Fruit fly (Drosophila melanogaster) whole organism, embryonic: ENCODE data around the gene CG32055.

ENCODE experiments used
- ATbp ChIP-seq: fragments of 200-800 bp; sonication (Bioruptor generic); optimal IDR thresholded peaks from 2 replicates; lab custom pipeline; 2017; ENCODE audit warnings: missing biosample characterization, mild to moderate bottlenecking, missing genetic modification characterization, missing genetic modification reagents
- Atf-2 ChIP-seq: fragments of 200-800 bp; sonication (Bioruptor generic); optimal IDR thresholded peaks from 2 replicates; lab custom pipeline; 2016; ENCODE audit warnings: missing biosample characterization, missing genetic modification characterization
- Bgb ChIP-seq: fragments of 200-800 bp; sonication (Bioruptor generic); IDR thresholded peaks from 2 replicates; pipeline ENCODE4 v1.3.6; 2022; ENCODE audit warnings: missing biosample characterization, missing genetic modification characterization; ENCODE audit not compliant: partially characterized antibody
- CG10209 ChIP-seq: fragments of 200-800 bp; sonication (Bioruptor generic); optimal IDR thresholded peaks from 3 replicates; lab custom pipeline; 2017; ENCODE audit warnings: missing biosample characterization, mild to moderate bottlenecking, missing genetic modification characterization, missing genetic modification reagents
- CG10267 ChIP-seq: fragments of 200-800 bp; sonication (Bioruptor generic); optimal IDR thresholded peaks from 2 replicates; lab custom pipeline; 2018; ENCODE audit warnings: missing biosample characterization, mild to moderate bottlenecking, missing genetic modification characterization, moderate library complexity
- CG10431 ChIP-seq: fragments of 200-800 bp; sonication (Bioruptor generic); optimal IDR thresholded peaks from 3 replicates; lab custom pipeline; 2018; ENCODE audit warnings: missing biosample characterization, mild to moderate bottlenecking, missing genetic modification characterization
- CG12071 ChIP-seq: fragments of 200-800 bp; sonication (Bioruptor generic); optimal IDR thresholded peaks from 3 replicates; lab custom pipeline; 2018; ENCODE audit warnings: missing biosample characterization, mild to moderate bottlenecking, missing genetic modification characterization
- CG13287 ChIP-seq: fragments of 200-800 bp; sonication (Bioruptor generic); IDR thresholded peaks from 2 replicates; pipeline ENCODE4 v1.3.6; 2022; ENCODE audit warnings: missing biosample characterization, missing genetic modification characterization; ENCODE audit not compliant: partially characterized antibody
- CG14710 ChIP-seq: fragments of 200-800 bp; sonication (Bioruptor generic); optimal IDR thresholded peaks from 3 replicates; lab custom pipeline; 2019; ENCODE audit warnings: missing biosample characterization, mild to moderate bottlenecking, missing genetic modification characterization, moderate library complexity
- CG1529 ChIP-seq: fragments of 200-800 bp; sonication (Bioruptor generic); optimal IDR thresholded peaks from 3 replicates; lab custom pipeline; 2018; ENCODE audit warnings: missing biosample characterization, missing genetic modification characterization
- CG1603 ChIP-seq: fragments of 200-800 bp; sonication (Bioruptor generic); optimal IDR thresholded peaks from 2 replicates; lab custom pipeline; 2019; ENCODE audit warnings: missing biosample characterization, mild to moderate bottlenecking, missing genetic modification characterization, moderate library complexity
- CG17186 ChIP-seq: fragments of 200-800 bp; sonication (Bioruptor generic); optimal IDR thresholded peaks from 3 replicates; lab custom pipeline; 2017; ENCODE audit warnings: missing biosample characterization, missing genetic modification reagents, missing genetic modification characterization
- CG17385 ChIP-seq: fragments of 200-800 bp; sonication (Bioruptor generic); optimal IDR thresholded peaks from 3 replicates; lab custom pipeline; 2018; ENCODE audit warnings: missing biosample characterization, mild to moderate bottlenecking, missing genetic modification characterization
- CG17568 ChIP-seq: fragments of 200-800 bp; sonication (Bioruptor generic); optimal IDR thresholded peaks from 2 replicates; lab custom pipeline; 2018; ENCODE audit warnings: missing biosample characterization, mild to moderate bottlenecking, missing genetic modification characterization, moderate library complexity
- CG2120 ChIP-seq: fragments of 200-800 bp; sonication (Bioruptor generic); optimal IDR thresholded peaks from 3 replicates; lab custom pipeline; 2016; ENCODE audit warnings: missing biosample characterization, missing genetic modification characterization
- CG2199 ChIP-seq: fragments of 200-800 bp; sonication (Bioruptor generic); IDR thresholded peaks from 3 replicates; pipeline ENCODE4 v1.3.6; 2022; ENCODE audit warnings: missing biosample characterization, missing genetic modification characterization
- CG2712 ChIP-seq: fragments of 200-800 bp; optimal IDR thresholded peaks from 3 replicates; lab custom pipeline; 2019; ENCODE audit warnings: missing biosample characterization, mild to moderate bottlenecking, missing genetic modification characterization, moderate library complexity
- CG31365 ChIP-seq: fragments of 200-800 bp; sonication (Bioruptor generic); optimal IDR thresholded peaks from 2 replicates; lab custom pipeline; 2018; ENCODE audit warnings: missing biosample characterization, mild to moderate bottlenecking, missing genetic modification characterization
- CG3995 ChIP-seq: fragments of 200-800 bp; sonication (Bioruptor generic); optimal IDR thresholded peaks from 3 replicates; lab custom pipeline; 2016; ENCODE audit warnings: missing biosample characterization, missing genetic modification characterization
- CG4854 ChIP-seq: fragments of 200-800 bp; sonication (Bioruptor generic); optimal IDR thresholded peaks from 2 replicates; lab custom pipeline; 2016; ENCODE audit warnings: missing biosample characterization, missing genetic modification characterization, inconsistent platforms
- CG5245 ChIP-seq: fragments of 200-800 bp; sonication (Bioruptor generic); optimal IDR thresholded peaks from 3 replicates; lab custom pipeline; 2016; ENCODE audit warnings: missing biosample characterization, missing genetic modification characterization
- CG6254 ChIP-seq: fragments of 200-800 bp; sonication (Bioruptor generic); optimal IDR thresholded peaks from 3 replicates; lab custom pipeline; 2017; ENCODE audit warnings: mild to moderate bottlenecking, missing biosample characterization, missing genetic modification reagents, missing genetic modification characterization
- CG7271 ChIP-seq: fragments of 200-800 bp; sonication (Bioruptor generic); optimal IDR thresholded peaks from 2 replicates; lab custom pipeline; 2018; ENCODE audit warnings: missing biosample characterization, mild to moderate bottlenecking, missing genetic modification characterization, moderate library complexity
- CG8359 ChIP-seq: fragments of 200-800 bp; sonication (Bioruptor generic); optimal IDR thresholded peaks from 2 replicates; lab custom pipeline; 2017; ENCODE audit warnings: missing biosample characterization, mild to moderate bottlenecking, missing genetic modification characterization, borderline replicate concordance
- CG9215 ChIP-seq: fragments of 200-800 bp; sonication (Bioruptor generic); IDR thresholded peaks from 2 replicates; pipeline ENCODE4 v1.3.6; 2022; ENCODE audit warnings: missing biosample characterization, missing genetic modification characterization
- CG9727 ChIP-seq: fragments of 200-800 bp; sonication (Bioruptor generic); optimal IDR thresholded peaks from 3 replicates; lab custom pipeline; 2017; ENCODE audit warnings: missing biosample characterization, mild to moderate bottlenecking, missing genetic modification characterization
- CTCF ChIP-seq: fragments of 200-800 bp; sonication (Bioruptor generic); optimal IDR thresholded peaks from 2 replicates; lab custom pipeline; 2017; ENCODE audit warnings: missing biosample characterization, mild to moderate bottlenecking, missing genetic modification characterization, moderate library complexity
- D19B ChIP-seq: fragments of 200-800 bp; sonication (Bioruptor generic); optimal IDR thresholded peaks from 2 replicates; lab custom pipeline; 2017; ENCODE audit warnings: missing biosample characterization, mild to moderate bottlenecking, missing genetic modification characterization
- Hey ChIP-seq: fragments of 200-800 bp; sonication (Bioruptor generic); optimal IDR thresholded peaks from 3 replicates; lab custom pipeline; 2018; ENCODE audit warnings: missing biosample characterization, mild to moderate bottlenecking, missing genetic modification characterization
- Max ChIP-seq: fragments of 200-800 bp; sonication (Bioruptor generic); optimal IDR thresholded peaks from 2 replicates; lab custom pipeline; 2016; ENCODE audit warnings: missing biosample characterization, mild to moderate bottlenecking, missing genetic modification characterization
- NFAT ChIP-seq: fragments of 200-800 bp; sonication (Bioruptor generic); IDR thresholded peaks from 2 replicates; pipeline ENCODE4 v1.3.6; 2022; ENCODE audit warnings: missing biosample characterization, missing genetic modification characterization
- Spps ChIP-seq: fragments of 200-800 bp; sonication (Bioruptor generic); optimal IDR thresholded peaks from 2 replicates; lab custom pipeline; 2018; ENCODE audit warnings: missing biosample characterization, mild to moderate bottlenecking, missing genetic modification characterization
- Ssrp ChIP-seq: fragments of 200-800 bp; sonication (Bioruptor generic); optimal IDR thresholded peaks from 2 replicates; lab custom pipeline; 2018; ENCODE audit warnings: missing biosample characterization, mild to moderate bottlenecking, missing genetic modification characterization, moderate library complexity
- TFAM ChIP-seq: fragments of 200-800 bp; sonication (Bioruptor generic); optimal IDR thresholded peaks from 2 replicates; lab custom pipeline; 2017; ENCODE audit warnings: missing biosample characterization, missing genetic modification characterization, inconsistent platforms
- aop ChIP-seq: fragments of 200-800 bp; sonication (Bioruptor generic); IDR thresholded peaks from 2 replicates; pipeline ENCODE4 v1.3.6; 2022; ENCODE audit warnings: missing biosample characterization, missing genetic modification characterization
- ato ChIP-seq: fragments of 200-800 bp; sonication (Bioruptor generic); IDR thresholded peaks from 2 replicates; pipeline ENCODE4 v1.3.6; 2022; ENCODE audit warnings: missing biosample characterization, missing genetic modification characterization; ENCODE audit not compliant: partially characterized antibody
- btn ChIP-seq: fragments of 200-800 bp; sonication (Bioruptor generic); optimal IDR thresholded peaks from 2 replicates; lab custom pipeline; 2016; ENCODE audit warnings: missing biosample characterization, missing genetic modification characterization
- chif ChIP-seq, 2 experiments: fragments of 200-800 bp; sonication (Bioruptor generic); optimal IDR thresholded peaks; 3 replicates each; lab custom pipeline; 2016; ENCODE audit warnings: missing biosample characterization in 2 of 2, missing genetic modification characterization in 2 of 2
- dan ChIP-seq: fragments of 200-800 bp; sonication (Bioruptor generic); IDR thresholded peaks from 2 replicates; pipeline ENCODE4 v1.3.6; 2022; ENCODE audit warnings: missing biosample characterization, missing genetic modification characterization
- en ChIP-seq: fragments of 200-800 bp; sonication (Bioruptor generic); optimal IDR thresholded peaks from 2 replicates; lab custom pipeline; 2016; ENCODE audit warnings: missing biosample characterization, missing genetic modification characterization
- exex ChIP-seq: fragments of 200-800 bp; sonication (Bioruptor generic); optimal IDR thresholded peaks from 4 replicates; lab custom pipeline; 2018; ENCODE audit warnings: missing biosample characterization, mild to moderate bottlenecking, missing genetic modification characterization, moderate library complexity
- fd3F ChIP-seq: fragments of 200-800 bp; sonication (Bioruptor generic); optimal IDR thresholded peaks from 2 replicates; lab custom pipeline; 2018; ENCODE audit warnings: missing biosample characterization, mild to moderate bottlenecking, missing genetic modification characterization, moderate library complexity
- gce ChIP-seq: fragments of 200-800 bp; sonication (Bioruptor generic); IDR thresholded peaks from 3 replicates; pipeline ENCODE4 v1.3.6; 2022; ENCODE audit warnings: missing biosample characterization, missing genetic modification characterization
- lov ChIP-seq, 2 experiments: fragments of 200-800 bp in 1 of 2; fragments of >200 bp in 1 of 2; sonication (Bioruptor generic) in 1 of 2; IDR thresholded peaks in 1 of 2; optimal IDR thresholded peaks in 1 of 2; 2 replicates in 1 of 2; 3 replicates in 1 of 2; pipeline versions ENCODE4 v1.3.6 to Lab custom; 2017 to 2022; ENCODE audit warnings: missing biosample characterization in 1 of 2, missing genetic modification characterization in 1 of 2
- nerfin-2 ChIP-seq: fragments of 200-800 bp; sonication (Bioruptor generic); IDR thresholded peaks from 2 replicates; pipeline ENCODE4 v1.3.6; 2022; ENCODE audit warnings: missing biosample characterization, missing genetic modification characterization; ENCODE audit not compliant: partially characterized antibody
- repo ChIP-seq: fragments of 200-800 bp; sonication (Bioruptor generic); optimal IDR thresholded peaks from 2 replicates; lab custom pipeline; 2016; ENCODE audit warnings: missing biosample characterization, missing genetic modification characterization
- sim ChIP-seq: fragments of 200-800 bp; sonication (Bioruptor generic); IDR thresholded peaks from 2 replicates; pipeline ENCODE4 v1.3.6; 2022; ENCODE audit warnings: missing biosample characterization, missing genetic modification characterization
- sug ChIP-seq: fragments of 200-800 bp; optimal IDR thresholded peaks from 2 replicates; lab custom pipeline; 2019; ENCODE audit warnings: missing biosample characterization, mild to moderate bottlenecking, missing genetic modification characterization, moderate library complexity
- tin ChIP-seq: fragments of 200-800 bp; sonication (Bioruptor generic); optimal IDR thresholded peaks from 3 replicates; lab custom pipeline; 2016; ENCODE audit warnings: missing biosample characterization, missing genetic modification characterization
- toy ChIP-seq: fragments of 200-800 bp; sonication (Bioruptor generic); IDR thresholded peaks from 2 replicates; pipeline ENCODE4 v1.3.6; 2022; ENCODE audit warnings: missing biosample characterization, missing genetic modification characterization
- twi ChIP-seq: fragments of 200-800 bp; optimal IDR thresholded peaks from 2 replicates; lab custom pipeline; 2019; ENCODE audit warnings: missing biosample characterization, mild to moderate bottlenecking, missing genetic modification characterization, moderate library complexity

Gene CG32055

DNA sequence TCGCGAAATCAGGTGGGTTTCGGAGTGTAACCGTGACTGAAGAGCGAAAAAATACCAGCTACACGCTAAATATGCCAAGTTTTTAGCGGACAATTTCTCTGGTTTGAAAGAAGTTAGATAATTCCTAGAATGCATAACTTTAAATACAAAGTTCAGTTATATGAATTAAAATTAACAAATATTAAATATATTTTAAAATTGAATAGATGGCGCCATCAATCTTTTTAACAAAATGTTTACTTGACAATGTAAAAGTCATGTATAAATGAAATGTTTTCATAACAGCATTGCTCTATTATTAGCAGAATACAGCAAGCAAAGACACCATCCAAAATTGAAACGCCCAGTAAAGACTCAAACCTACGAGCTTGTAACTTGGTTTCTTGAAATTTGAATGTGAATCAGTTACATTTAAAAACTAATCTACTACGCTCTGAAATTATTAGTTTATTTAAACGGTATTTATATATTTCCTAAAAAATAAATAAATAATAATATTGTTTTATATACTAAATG lies 5.3 kb upstream of the CG32055 start, which contains the start of gene scramb1 (continued):
- no peak for TF ChIP-seq en (GFP tag; lab: Kevin White, UChicago)
- TF ChIP-seq tin: no peak
- peak; percentile 1 for TF ChIP-seq CG10267
- TF ChIP-seq sim (GFP tag; lab: Robert Waterston, UW): no peak
- TF ChIP-seq CG17186: peak; percentile 17
- no peak for TF ChIP-seq CG9215 (GFP tag; lab: Robert Waterston, UW)
- TF ChIP-seq exex (tag; lab: Kevin White, UChicago): no peak
- no peak for TF ChIP-seq CG7271
- TF ChIP-seq CG1603: no peak
- no peak for TF ChIP-seq ato
- no peak for TF ChIP-seq CG3995 (GFP tag; lab: Kevin White, UChicago)
- no peak for TF ChIP-seq sug (tag; lab: Kevin White, UChicago)
- no peak for TF ChIP-seq CG10209
- no peak for TF ChIP-seq Atf-2 (GFP tag; lab: Kevin White, UChicago)
- peak; percentile 20; the same call in 1 of the 2 replicates for TF ChIP-seq Bgb (GFP tag; lab: Robert Waterston, UW)
- TF ChIP-seq toy (GFP tag; lab: Robert Waterston, UW): no peak
- TF ChIP-seq CG17385: no peak
- no peak for TF ChIP-seq CG1529 (GFP tag; lab: Kevin White, UChicago)
- no peak for TF ChIP-seq Max (GFP tag; lab: Kevin White, UChicago)
- no peak for TF ChIP-seq gce (GFP tag; lab: Robert Waterston, UW)
- no peak for TF ChIP-seq D19B (GFP tag; lab: Kevin White, UChicago)
- peak; percentile 31; the same call in 1 of the 2 replicates for TF ChIP-seq CG13287
- no peak for TF ChIP-seq twi (tag; lab: Kevin White, UChicago)
- TF ChIP-seq NFAT: no peak
- TF ChIP-seq CG9727: no peak
- no peak for TF ChIP-seq CG31365 (tag; lab: Kevin White, UChicago)
- no peak for TF ChIP-seq CG4854 (GFP tag; lab: Kevin White, UChicago)
- no peak for TF ChIP-seq repo
- no peak for TF ChIP-seq CG17568 (GFP tag; lab: Kevin White, UChicago)
- TF ChIP-seq CG2120 (GFP tag; lab: Kevin White, UChicago): no peak
- no peak for TF ChIP-seq CG6254
- TF ChIP-seq CG5245 (GFP tag; lab: Kevin White, UChicago): no peak
- TF ChIP-seq aop (GFP tag; lab: Robert Waterston, UW): no peak
- no peak for TF ChIP-seq chif (GFP tag; optimal IDR thresholded peaks at IDR 0.05; lab: Kevin White, UChicago)
- TF ChIP-seq Ssrp (tag; lab: Kevin White, UChicago): no peak
- TF ChIP-seq CG2199 (GFP tag; lab: Robert Waterston, UW): no peak
- peak; percentile 93 for TF ChIP-seq CTCF (GFP tag; lab: Kevin White, UChicago)
- TF ChIP-seq CG8359 (GFP tag; lab: Kevin White, UChicago): no peak
- TF ChIP-seq CG14710 (tag; lab: Kevin White, UChicago): peak; percentile 20
- TF ChIP-seq fd3F (GFP tag; lab: Kevin White, UChicago): no peak
- TF ChIP-seq dan (GFP tag; lab: Robert Waterston, UW): no peak
- TF ChIP-seq btn (GFP tag; lab: Kevin White, UChicago): no peak
- TF ChIP-seq CG10431: no peak
- no peak for TF ChIP-seq lov (optimal IDR thresholded peaks at IDR 0.05; lab: Kevin White, UChicago)
- TF ChIP-seq lov (GFP tag; IDR thresholded peaks at IDR 0.05; lab: Robert Waterston, UW): no peak
- TF ChIP-seq Spps (tag; lab: Kevin White, UChicago): no peak
- no peak for TF ChIP-seq ATbp (GFP tag; lab: Kevin White, UChicago)
- no peak for TF ChIP-seq TFAM (GFP tag; lab: Kevin White, UChicago)
- TF ChIP-seq Hey: no peak
- no peak for TF ChIP-seq CG12071
- TF ChIP-seq CG2712 (tag; lab: Kevin White, UChicago): peak; percentile 35
- no peak for TF ChIP-seq nerfin-2 (GFP tag; lab: Robert Waterston, UW)
